Fruit fly (Drosophila melanogaster) whole organism, wandering third instar larva: ENCODE measurements around the gene CG17764.

ENCODE experiments used
- Abd-B ChIP-seq: fragments of >200 bp; optimal IDR thresholded peaks from 2 replicates; lab custom pipeline; 2017; ENCODE audit warnings: missing biosample characterization, missing genetic modification characterization
- CG32264 ChIP-seq: fragments of 200-800 bp; sonication (Bioruptor generic); optimal IDR thresholded peaks from 2 replicates; lab custom pipeline; 2016; ENCODE audit warnings: missing biosample characterization, missing genetic modification characterization
- CG9705 ChIP-seq: fragments of 200-800 bp; sonication (Bioruptor generic); optimal IDR thresholded peaks from 2 replicates; lab custom pipeline; 2018; ENCODE audit warnings: missing biosample characterization, mild to moderate bottlenecking, missing genetic modification characterization
- CrebA ChIP-seq: fragments of 200-800 bp; sonication (Bioruptor generic); optimal IDR thresholded peaks from 2 replicates; lab custom pipeline; 2016; ENCODE audit warnings: missing biosample characterization, mild to moderate bottlenecking, missing genetic modification characterization, borderline replicate concordance
- Dfd ChIP-seq: fragments of >200 bp; optimal IDR thresholded peaks from 2 replicates; lab custom pipeline; 2017; ENCODE audit warnings: missing biosample characterization, missing genetic modification characterization
- Dif ChIP-seq: fragments of 200-275, 200-300 bp; sonication (Bioruptor generic); optimal IDR thresholded peaks from 2 replicates; lab custom pipeline; 2018; ENCODE audit warnings: missing biosample characterization, missing genetic modification characterization; ENCODE audit not compliant: partially characterized antibody
- GATAd ChIP-seq: sonication (Bioruptor generic); optimal IDR thresholded peaks from 2 replicates; lab custom pipeline; 2016; ENCODE audit warnings: missing biosample characterization, missing genetic modification characterization
- HLH106 ChIP-seq: fragments of 200-800 bp; optimal IDR thresholded peaks from 3 replicates; lab custom pipeline; 2019; ENCODE audit warnings: missing biosample characterization, mild to moderate bottlenecking, missing genetic modification characterization, moderate library complexity
- Hnf4 ChIP-seq: fragments of 200-800 bp; sonication (Bioruptor generic); optimal IDR thresholded peaks from 2 replicates; lab custom pipeline; 2016; ENCODE audit warnings: missing biosample characterization, mild to moderate bottlenecking, missing genetic modification characterization
- Hr78 ChIP-seq: fragments of >200 bp; optimal IDR thresholded peaks from 2 replicates; lab custom pipeline; 2017; ENCODE audit warnings: missing biosample characterization, missing genetic modification characterization
- Hr83 ChIP-seq: fragments of 200-300 bp; sonication (Bioruptor generic); optimal IDR thresholded peaks from 2 replicates; lab custom pipeline; 2016; ENCODE audit warnings: missing biosample characterization, mild to moderate bottlenecking, missing genetic modification characterization, moderate library complexity; ENCODE audit not compliant: poor library complexity, severe bottlenecking
- Jra ChIP-seq: sonication (Bioruptor generic); optimal IDR thresholded peaks from 2 replicates; lab custom pipeline; 2016; ENCODE audit warnings: missing biosample characterization, missing genetic modification characterization
- Mio ChIP-seq: sonication (Bioruptor generic); optimal IDR thresholded peaks from 2 replicates; lab custom pipeline; 2016; ENCODE audit warnings: missing biosample characterization, missing genetic modification characterization
- Myc ChIP-seq: fragments of >200 bp; optimal IDR thresholded peaks from 2 replicates; lab custom pipeline; 2017
- N ChIP-seq: fragments of >200 bp; optimal IDR thresholded peaks from 2 replicates; lab custom pipeline; 2018; ENCODE audit warnings: missing biosample characterization, missing external identifiers, missing genetic modification characterization
- OdsH ChIP-seq: fragments of 200-800 bp; sonication (Bioruptor generic); optimal IDR thresholded peaks from 2 replicates; lab custom pipeline; 2016; ENCODE audit warnings: missing biosample characterization, mild to moderate bottlenecking, missing genetic modification characterization
- Rel ChIP-seq, 2 experiments: fragments of 200-800 bp; sonication (Bioruptor generic) in 1 of 2; optimal IDR thresholded peaks; 2 replicates in 1 of 2; 3 replicates in 1 of 2; lab custom pipeline; 2016 to 2019; ENCODE audit warnings: mild to moderate bottlenecking in 2 of 2, missing biosample characterization in 2 of 2, missing genetic modification characterization in 2 of 2, moderate library complexity in 1 of 2
- Sp1 ChIP-seq: fragments of 200-800 bp; sonication (Bioruptor generic); optimal IDR thresholded peaks from 3 replicates; lab custom pipeline; 2019; ENCODE audit warnings: missing biosample characterization, mild to moderate bottlenecking, missing genetic modification characterization, moderate library complexity
- Vsx2 ChIP-seq: fragments of 200-300, 225-300 bp; sonication (Bioruptor generic); optimal IDR thresholded peaks from 2 replicates; lab custom pipeline; 2018; ENCODE audit warnings: missing biosample characterization, missing genetic modification characterization; ENCODE audit not compliant: partially characterized antibody
- br ChIP-seq: fragments of 200-800 bp; sonication (Bioruptor generic); optimal IDR thresholded peaks from 2 replicates; lab custom pipeline; 2016; ENCODE audit warnings: missing biosample characterization, missing genetic modification characterization
- brk ChIP-seq: fragments of 200-800 bp; sonication (Bioruptor generic); optimal IDR thresholded peaks from 2 replicates; lab custom pipeline; 2016; ENCODE audit warnings: missing biosample characterization, mild to moderate bottlenecking, missing genetic modification characterization
- dl ChIP-seq, 2 experiments: fragments of 175-275, 200-275 bp in 1 of 2; fragments of 200-275 bp in 1 of 2; sonication (Bioruptor generic); optimal IDR thresholded peaks; lab custom pipeline; 2018; ENCODE audit warnings: mild to moderate bottlenecking in 2 of 2, missing biosample characterization in 2 of 2, missing genetic modification characterization in 2 of 2, moderate library complexity in 2 of 2; ENCODE audit not compliant: partially characterized antibody in 2 of 2, insufficient read depth in 1 of 2
- dmrt93B ChIP-seq: fragments of 200-800 bp; sonication (Bioruptor generic); optimal IDR thresholded peaks from 2 replicates; lab custom pipeline; 2018; ENCODE audit warnings: missing biosample characterization, mild to moderate bottlenecking, missing genetic modification characterization
- dsf ChIP-seq: sonication (Bioruptor generic); optimal IDR thresholded peaks from 2 replicates; lab custom pipeline; 2016; ENCODE audit warnings: missing biosample characterization, missing genetic modification characterization, borderline replicate concordance
- ey ChIP-seq: fragments of 200-800 bp; sonication (Bioruptor generic); optimal IDR thresholded peaks from 2 replicates; lab custom pipeline; 2016; ENCODE audit warnings: missing biosample characterization, missing genetic modification characterization
- foxo ChIP-seq, 2 experiments: fragments of 200-800 bp; sonication (Bioruptor generic); optimal IDR thresholded peaks; 2 replicates in 1 of 2; 3 replicates in 1 of 2; lab custom pipeline; 2016 to 2017; ENCODE audit warnings: missing biosample characterization in 2 of 2, missing genetic modification characterization in 2 of 2
- fru ChIP-seq: fragments of 200-800 bp; sonication (Bioruptor generic); optimal IDR thresholded peaks from 3 replicates; lab custom pipeline; 2016; ENCODE audit warnings: missing biosample characterization, mild to moderate bottlenecking, missing genetic modification characterization
- h ChIP-seq: fragments of 200-800 bp; sonication (Bioruptor generic); optimal IDR thresholded peaks from 3 replicates; lab custom pipeline; 2016; ENCODE audit warnings: missing biosample characterization, mild to moderate bottlenecking, missing genetic modification characterization
- jim ChIP-seq: fragments of 175-275, 200-325 bp; sonication (Bioruptor generic); optimal IDR thresholded peaks from 2 replicates; lab custom pipeline; 2016; ENCODE audit warnings: missing biosample characterization, mild to moderate bottlenecking, missing genetic modification characterization
- lola ChIP-seq: fragments of >200 bp; optimal IDR thresholded peaks from 2 replicates; lab custom pipeline; 2017; ENCODE audit warnings: missing biosample characterization, missing genetic modification characterization
- pan ChIP-seq: fragments of >200 bp; optimal IDR thresholded peaks from 2 replicates; lab custom pipeline; 2017
- psq ChIP-seq: fragments of 200-800 bp; sonication (Bioruptor generic); optimal IDR thresholded peaks from 3 replicates; lab custom pipeline; 2017; ENCODE audit warnings: missing biosample characterization, mild to moderate bottlenecking, missing genetic modification characterization, moderate library complexity
- rgr ChIP-seq: fragments of 200-800 bp; sonication (Bioruptor generic); optimal IDR thresholded peaks from 3 replicates; lab custom pipeline; 2016; ENCODE audit warnings: missing biosample characterization, mild to moderate bottlenecking, missing genetic modification characterization
- sage ChIP-seq: fragments of 200-800 bp; sonication (Bioruptor generic); optimal IDR thresholded peaks from 2 replicates; lab custom pipeline; 2016; ENCODE audit warnings: missing biosample characterization, mild to moderate bottlenecking, missing genetic modification characterization
- sv ChIP-seq: fragments of 200-800 bp; sonication (Bioruptor generic); optimal IDR thresholded peaks from 3 replicates; lab custom pipeline; 2016; ENCODE audit warnings: missing biosample characterization, missing genetic modification characterization
- tai ChIP-seq: sonication (Bioruptor generic); optimal IDR thresholded peaks from 2 replicates; lab custom pipeline; 2016; ENCODE audit warnings: missing biosample characterization, missing genetic modification characterization
- usp ChIP-seq: fragments of >200 bp; optimal IDR thresholded peaks from 2 replicates; lab custom pipeline; 2017; ENCODE audit warnings: missing biosample characterization, missing genetic modification characterization
- woc ChIP-seq: sonication (Bioruptor generic); optimal IDR thresholded peaks from 2 replicates; lab custom pipeline; 2016; ENCODE audit warnings: missing biosample characterization, mild to moderate bottlenecking, missing genetic modification characterization

CG17764 gene

DNA sequence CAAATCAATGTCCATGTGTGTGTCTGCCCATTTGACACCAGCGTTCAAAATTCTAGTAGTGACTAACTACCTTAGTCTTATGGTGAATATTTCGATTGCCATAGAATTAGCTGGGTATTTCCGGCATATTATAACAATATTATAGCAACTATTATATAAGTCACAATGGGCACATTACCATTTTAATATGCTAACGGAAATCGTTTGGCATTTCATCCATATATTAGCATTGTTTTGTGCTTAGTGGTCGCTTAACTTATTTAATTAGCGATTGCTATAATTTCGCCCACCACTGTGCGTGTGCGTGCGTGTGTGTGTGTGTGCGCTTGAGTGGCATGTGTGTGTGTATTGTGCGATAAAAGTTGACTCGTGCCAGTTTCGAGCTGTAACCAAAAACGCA is 29.5 kb upstream of the CG17764 start:
- no peak for TF ChIP-seq Jra (GFP tag; lab: Kevin White, UChicago)
- TF ChIP-seq dmrt93B = peak; percentile 83
- no peak for TF ChIP-seq jim (GFP tag; lab: Kevin White, UChicago)
- no peak for TF ChIP-seq N (GFP tag; lab: Kevin White, UChicago)
- TF ChIP-seq OdsH (GFP tag; lab: Kevin White, UChicago) = peak; percentile 26
- TF ChIP-seq rgr = peak; percentile 33
- no peak for TF ChIP-seq Mio (GFP tag; lab: Kevin White, UChicago)
- no peak for TF ChIP-seq woc (GFP tag; lab: Kevin White, UChicago)
- peak; percentile 76 for TF ChIP-seq Sp1 (GFP tag; lab: Kevin White, UChicago)
- no peak for TF ChIP-seq lola (GFP tag; lab: Kevin White, UChicago)
- TF ChIP-seq h (GFP tag; lab: Kevin White, UChicago) = peak; percentile 61
- TF ChIP-seq Hr83 (GFP tag; lab: Kevin White, UChicago) = no peak
- no peak for TF ChIP-seq dsf (GFP tag; lab: Kevin White, UChicago)
- TF ChIP-seq Dif (GFP tag; lab: Kevin White, UChicago) = no peak
- no peak for TF ChIP-seq Vsx2 (GFP tag; lab: Kevin White, UChicago)
- TF ChIP-seq dl (GFP tag; optimal IDR thresholded peaks at IDR 0.05; lab: Kevin White, UChicago; ENCODE audit: insufficient read depth in 1 of 2, partially characterized antibody in 2 of 2) = no peak
- no peak for TF ChIP-seq Myc (lab: Kevin White, UChicago)
- TF ChIP-seq Abd-B = no peak
- TF ChIP-seq fru (GFP tag; lab: Kevin White, UChicago) = no peak
- no peak for TF ChIP-seq CrebA (GFP tag; lab: Kevin White, UChicago)
- TF ChIP-seq Hnf4 (GFP tag; lab: Kevin White, UChicago) = no peak
- no peak for TF ChIP-seq CG32264
- TF ChIP-seq Rel (GFP tag; optimal IDR thresholded peaks at IDR 0.05; lab: Kevin White, UChicago) = no peak
- no peak for TF ChIP-seq Rel (tag; optimal IDR thresholded peaks at IDR 0.05; lab: Kevin White, UChicago)
- TF ChIP-seq foxo (GFP tag; optimal IDR thresholded peaks at IDR 0.05; lab: Kevin White, UChicago) = no peak
- TF ChIP-seq HLH106 (tag; lab: Kevin White, UChicago) = peak; percentile 76
- TF ChIP-seq Hr78 (GFP tag; lab: Kevin White, UChicago) = no peak
- no peak for TF ChIP-seq GATAd
- no peak for TF ChIP-seq sage (GFP tag; lab: Kevin White, UChicago)
- no peak for TF ChIP-seq sv
- peak; percentile 80 for TF ChIP-seq CG9705 (GFP tag; lab: Kevin White, UChicago)
- TF ChIP-seq Dfd (GFP tag; lab: Kevin White, UChicago) = peak; percentile 92
- no peak for TF ChIP-seq pan (lab: Kevin White, UChicago)
- peak; percentile 33 for TF ChIP-seq psq (GFP tag; lab: Kevin White, UChicago)
- no peak for TF ChIP-seq tai (GFP tag; lab: Kevin White, UChicago)
- TF ChIP-seq ey = no peak
- TF ChIP-seq brk = no peak
- TF ChIP-seq usp (GFP tag; lab: Kevin White, UChicago) = no peak
- TF ChIP-seq br (GFP tag; lab: Kevin White, UChicago) = peak; percentile 64

DNA sequence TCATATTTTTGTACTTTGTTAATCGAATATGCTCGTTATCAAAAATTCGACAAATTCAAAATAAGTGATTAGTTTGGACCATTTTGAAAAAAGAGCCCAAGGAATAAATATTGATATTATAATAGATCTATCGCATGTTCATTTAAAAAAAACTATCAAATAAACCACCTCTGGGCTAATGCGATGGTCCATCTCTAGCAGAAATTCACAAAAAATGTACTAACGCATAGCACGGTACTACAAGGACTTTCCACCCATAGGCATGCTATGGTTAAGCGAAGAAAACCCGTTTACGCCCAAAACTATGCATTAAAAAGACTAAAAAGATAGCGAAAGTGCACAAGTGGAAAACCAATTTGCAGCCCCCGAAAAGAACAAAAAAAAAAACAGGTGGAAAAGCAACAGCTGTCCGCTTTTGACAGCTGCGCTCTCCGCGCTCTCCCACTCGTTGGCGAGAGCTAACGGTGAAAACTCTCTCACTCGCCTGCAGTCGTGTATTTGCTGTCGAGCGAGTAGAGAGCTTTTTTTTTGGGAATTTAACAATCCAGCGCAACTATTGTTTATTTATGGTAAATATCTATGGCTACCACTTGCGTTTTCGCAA is 25.1 kb upstream of the CG17764 start, which contains the start of gene CanB:
Gene CanB (plus strand): TSS at position 241 of the 604 bp plus-strand sequence.
- TF ChIP-seq HLH106 (tag; lab: Kevin White, UChicago) = no peak
- TF ChIP-seq Abd-B = no peak
- TF ChIP-seq lola (GFP tag; lab: Kevin White, UChicago) = no peak
- no peak for TF ChIP-seq Dfd (GFP tag; lab: Kevin White, UChicago)
- TF ChIP-seq rgr = peak; percentile 3
- TF ChIP-seq fru (GFP tag; lab: Kevin White, UChicago) = no peak
- no peak for TF ChIP-seq ey
- peak; percentile 68 for TF ChIP-seq woc (GFP tag; lab: Kevin White, UChicago)
- no peak for TF ChIP-seq CG9705 (GFP tag; lab: Kevin White, UChicago)
- peak; percentile 23 for TF ChIP-seq h (GFP tag; lab: Kevin White, UChicago)
- no peak for TF ChIP-seq jim (GFP tag; lab: Kevin White, UChicago)
- TF ChIP-seq Hr78 (GFP tag; lab: Kevin White, UChicago) = no peak
- TF ChIP-seq OdsH (GFP tag; lab: Kevin White, UChicago) = no peak
- TF ChIP-seq dl (GFP tag; optimal IDR thresholded peaks at IDR 0.05; lab: Kevin White, UChicago; ENCODE audit: insufficient read depth in 1 of 2, partially characterized antibody in 2 of 2) = no peak
- no peak for TF ChIP-seq foxo (GFP tag; optimal IDR thresholded peaks at IDR 0.05; lab: Kevin White, UChicago)
- no peak for TF ChIP-seq Rel (GFP tag; optimal IDR thresholded peaks at IDR 0.05; lab: Kevin White, UChicago)
- no peak for TF ChIP-seq Rel (tag; optimal IDR thresholded peaks at IDR 0.05; lab: Kevin White, UChicago)
- no peak for TF ChIP-seq brk
- no peak for TF ChIP-seq dsf (GFP tag; lab: Kevin White, UChicago)
- no peak for TF ChIP-seq CrebA (GFP tag; lab: Kevin White, UChicago)
- peak; percentile 51 for TF ChIP-seq Hr83 (GFP tag; lab: Kevin White, UChicago)
- no peak for TF ChIP-seq tai (GFP tag; lab: Kevin White, UChicago)
- TF ChIP-seq Myc (lab: Kevin White, UChicago) = peak; percentile 6
